Fruit fly (Drosophila melanogaster) whole organism, embryonic: ENCODE measurements around the gene CG8206.
A peak's percentile ranks its signal among the peaks of the same experiment; 100 is the strongest.

Source experiments
- Abd-B ChIP-seq: fragments of 200-800 bp; sonication (Bioruptor generic); optimal IDR thresholded peaks from 2 replicates; lab custom pipeline; 2018; ENCODE audit warnings: missing biosample characterization, mild to moderate bottlenecking, missing genetic modification characterization, moderate library complexity
- CG11504 ChIP-seq: fragments of 200-800 bp; sonication (Bioruptor generic); optimal IDR thresholded peaks from 3 replicates; lab custom pipeline; 2019; ENCODE audit warnings: missing biosample characterization, mild to moderate bottlenecking, missing genetic modification characterization, moderate library complexity
- CG11560 ChIP-seq: fragments of 200-800 bp; sonication (Bioruptor generic); IDR thresholded peaks from 3 replicates; pipeline ENCODE4 v1.3.6; 2022; ENCODE audit warnings: missing biosample characterization, missing genetic modification characterization
- CG14667 ChIP-seq: fragments of 200-800 bp; sonication (Bioruptor generic); IDR thresholded peaks from 2 replicates; pipeline ENCODE4 v1.3.6; 2022; ENCODE audit warnings: missing biosample characterization, missing genetic modification characterization
- CG15514 ChIP-seq: fragments of 200-800 bp; sonication (Bioruptor generic); optimal IDR thresholded peaks from 3 replicates; lab custom pipeline; 2017; ENCODE audit warnings: missing biosample characterization, missing genetic modification characterization, mild to moderate bottlenecking, moderate library complexity, missing genetic modification reagents
- CG15601 ChIP-seq: fragments of 200-800 bp; sonication (Bioruptor generic); optimal IDR thresholded peaks from 3 replicates; lab custom pipeline; 2019; ENCODE audit warnings: missing biosample characterization, mild to moderate bottlenecking, missing genetic modification characterization, moderate library complexity
- CG17186 ChIP-seq: fragments of 200-800 bp; sonication (Bioruptor generic); optimal IDR thresholded peaks from 3 replicates; lab custom pipeline; 2017; ENCODE audit warnings: missing biosample characterization, missing genetic modification reagents, missing genetic modification characterization
- CG17829 ChIP-seq: fragments of 200-800 bp; optimal IDR thresholded peaks from 2 replicates; lab custom pipeline; 2019; ENCODE audit warnings: missing biosample characterization, mild to moderate bottlenecking, missing genetic modification characterization, moderate library complexity
- CG2120 ChIP-seq: fragments of 200-800 bp; sonication (Bioruptor generic); optimal IDR thresholded peaks from 3 replicates; lab custom pipeline; 2016; ENCODE audit warnings: missing biosample characterization, missing genetic modification characterization
- CG2129 ChIP-seq: fragments of 200-800 bp; sonication (Bioruptor generic); IDR thresholded peaks from 2 replicates; pipeline ENCODE4 v1.3.6; 2022; ENCODE audit warnings: missing biosample characterization, missing genetic modification characterization; ENCODE audit not compliant: partially characterized antibody
- CG2712 ChIP-seq: fragments of 200-800 bp; optimal IDR thresholded peaks from 3 replicates; lab custom pipeline; 2019; ENCODE audit warnings: missing biosample characterization, mild to moderate bottlenecking, missing genetic modification characterization, moderate library complexity
- CG31388 ChIP-seq: fragments of 200-800 bp; sonication (Bioruptor generic); optimal IDR thresholded peaks from 2 replicates; lab custom pipeline; 2016; ENCODE audit warnings: missing biosample characterization, missing genetic modification characterization
- CG3163 ChIP-seq: fragments of 200-800 bp; sonication (Bioruptor generic); optimal IDR thresholded peaks from 3 replicates; lab custom pipeline; 2016; ENCODE audit warnings: missing biosample characterization, missing genetic modification characterization
- CG42726 ChIP-seq: fragments of 200-800 bp; sonication (Bioruptor generic); IDR thresholded peaks from 2 replicates; pipeline ENCODE4 v1.3.6; 2022; ENCODE audit warnings: missing biosample characterization, missing genetic modification characterization; ENCODE audit not compliant: partially characterized antibody
- CG4360 ChIP-seq: fragments of 200-800 bp; sonication (Bioruptor generic); IDR thresholded peaks from 2 replicates; pipeline ENCODE4 v1.3.6; 2022; ENCODE audit warnings: missing biosample characterization, missing genetic modification characterization
- CG6791 ChIP-seq: fragments of 200-800 bp; sonication (Bioruptor generic); IDR thresholded peaks from 3 replicates; pipeline ENCODE4 v1.3.6; 2022; ENCODE audit warnings: missing biosample characterization, missing genetic modification characterization; ENCODE audit not compliant: partially characterized antibody
- CG7786 ChIP-seq: fragments of 200-800 bp; sonication (Bioruptor generic); optimal IDR thresholded peaks from 2 replicates; lab custom pipeline; 2016; ENCODE audit warnings: missing biosample characterization, missing genetic modification characterization
- CG8924 ChIP-seq: fragments of 200-800 bp; optimal IDR thresholded peaks from 3 replicates; lab custom pipeline; 2019; ENCODE audit warnings: missing biosample characterization, mild to moderate bottlenecking, missing genetic modification characterization, moderate library complexity
- CG9609 ChIP-seq: fragments of 200-800 bp; sonication (Bioruptor generic); optimal IDR thresholded peaks from 3 replicates; lab custom pipeline; 2016; ENCODE audit warnings: missing biosample characterization, missing genetic modification characterization
- Dbx ChIP-seq: fragments of 200-800 bp; sonication (Bioruptor generic); IDR thresholded peaks from 3 replicates; pipeline ENCODE4 v1.3.6; 2022; ENCODE audit warnings: missing biosample characterization, missing genetic modification characterization
- Dll ChIP-seq: fragments of 200-800 bp; sonication (Bioruptor generic); IDR thresholded peaks from 4 replicates; pipeline ENCODE4 v1.3.6; 2022; ENCODE audit warnings: missing biosample characterization, missing genetic modification characterization; ENCODE audit not compliant: partially characterized antibody
- Doc2 ChIP-seq: fragments of 200-800 bp; sonication (Bioruptor generic); IDR thresholded peaks from 2 replicates; pipeline ENCODE4 v1.3.6; 2022; ENCODE audit warnings: missing biosample characterization, missing genetic modification characterization
- Dref ChIP-seq: fragments of 200-800 bp; sonication (Bioruptor generic); IDR thresholded peaks from 2 replicates; pipeline ENCODE4 v1.3.6; 2022; ENCODE audit warnings: missing biosample characterization, missing genetic modification characterization
- Ets65A ChIP-seq: fragments of 200-800 bp; sonication (Bioruptor generic); peaks from one replicate; lab custom pipeline; 2016; ENCODE audit warnings: missing biosample characterization, missing genetic modification characterization
- Ets97D ChIP-seq: fragments of 200-800 bp; sonication (Bioruptor generic); optimal IDR thresholded peaks from 3 replicates; lab custom pipeline; 2016; ENCODE audit warnings: missing biosample characterization, missing genetic modification characterization
- HHEX ChIP-seq: fragments of 200-800 bp; sonication (Bioruptor generic); optimal IDR thresholded peaks from 3 replicates; lab custom pipeline; 2017; ENCODE audit warnings: missing biosample characterization, mild to moderate bottlenecking, missing genetic modification characterization, missing genetic modification reagents
- HmgD ChIP-seq: fragments of 200-800 bp; sonication (Bioruptor generic); optimal IDR thresholded peaks from 3 replicates; lab custom pipeline; 2016; ENCODE audit warnings: missing biosample characterization, missing genetic modification characterization
- Lim3 ChIP-seq: fragments of 200-800 bp; sonication (Bioruptor generic); IDR thresholded peaks from 2 replicates; pipeline ENCODE4 v1.3.6; 2022; ENCODE audit warnings: missing biosample characterization, missing genetic modification characterization
- Myb ChIP-seq: fragments of 200-800 bp; sonication (Bioruptor generic); optimal IDR thresholded peaks from 2 replicates; lab custom pipeline; 2016; ENCODE audit warnings: missing biosample characterization, missing genetic modification characterization
- Neu2 ChIP-seq: fragments of 200-800 bp; sonication (Bioruptor generic); optimal IDR thresholded peaks from 3 replicates; lab custom pipeline; 2016; ENCODE audit warnings: missing biosample characterization, missing genetic modification characterization, borderline replicate concordance
- Scr ChIP-seq: fragments of 200-800 bp; sonication (Bioruptor generic); IDR thresholded peaks from 2 replicates; pipeline ENCODE4 v1.3.6; 2022; ENCODE audit warnings: missing biosample characterization, missing genetic modification characterization; ENCODE audit not compliant: partially characterized antibody
- bbx ChIP-seq: fragments of 200-800 bp; sonication (Bioruptor generic); IDR thresholded peaks from 2 replicates; pipeline ENCODE4 v1.3.6; 2022; ENCODE audit warnings: missing biosample characterization, missing genetic modification characterization; ENCODE audit not compliant: partially characterized antibody
- dpn ChIP-seq, 2 experiments: fragments of 200-800 bp; sonication (Bioruptor generic); optimal IDR thresholded peaks; 3 replicates each; lab custom pipeline; 2016; ENCODE audit warnings: missing biosample characterization in 2 of 2, missing genetic modification characterization in 2 of 2
- ftz-f1 ChIP-seq: fragments of 200-800 bp; sonication (Bioruptor generic); optimal IDR thresholded peaks from 2 replicates; lab custom pipeline; 2016; ENCODE audit warnings: missing biosample characterization, missing genetic modification characterization
- gfzf ChIP-seq: fragments of 200-800 bp; sonication (Bioruptor generic); optimal IDR thresholded peaks from 2 replicates; lab custom pipeline; 2016; ENCODE audit warnings: missing biosample characterization, mild to moderate bottlenecking, missing genetic modification characterization, moderate library complexity
- grau ChIP-seq: fragments of 200-800 bp; optimal IDR thresholded peaks from 3 replicates; lab custom pipeline; 2019; ENCODE audit warnings: missing biosample characterization, mild to moderate bottlenecking, missing genetic modification characterization, moderate library complexity
- hb ChIP-seq: fragments of 200-800 bp; sonication (Bioruptor generic); IDR thresholded peaks from 3 replicates; pipeline ENCODE4 v1.3.6; 2022; ENCODE audit warnings: missing biosample characterization, missing genetic modification characterization; ENCODE audit not compliant: partially characterized antibody
- maf-S ChIP-seq: fragments of 200-800 bp; sonication (Bioruptor generic); optimal IDR thresholded peaks from 2 replicates; lab custom pipeline; 2016; ENCODE audit warnings: missing biosample characterization, missing genetic modification characterization
- mld ChIP-seq: fragments of 200-800 bp; sonication (Bioruptor generic); IDR thresholded peaks from 3 replicates; pipeline ENCODE4 v1.3.6; 2022; ENCODE audit warnings: missing biosample characterization, missing genetic modification characterization; ENCODE audit not compliant: partially characterized antibody
- nmo ChIP-seq: fragments of 200-800 bp; sonication (Bioruptor generic); optimal IDR thresholded peaks from 2 replicates; lab custom pipeline; 2018; ENCODE audit warnings: missing biosample characterization, mild to moderate bottlenecking, missing genetic modification characterization, moderate library complexity
- onecut ChIP-seq: fragments of 200-800 bp; sonication (Bioruptor generic); IDR thresholded peaks from 2 replicates; pipeline ENCODE4 v1.3.6; 2022; ENCODE audit warnings: missing biosample characterization, missing genetic modification characterization
- row ChIP-seq: fragments of 200-800 bp; sonication (Bioruptor generic); IDR thresholded peaks from 3 replicates; pipeline ENCODE4 v1.3.6; 2022; ENCODE audit warnings: missing biosample characterization, missing genetic modification characterization
- sob ChIP-seq: fragments of 200-800 bp; sonication (Bioruptor generic); IDR thresholded peaks from 2 replicates; pipeline ENCODE4 v1.3.6; 2022; ENCODE audit warnings: missing biosample characterization, missing genetic modification characterization
- ssp ChIP-seq: fragments of 200-800 bp; sonication (Bioruptor generic); IDR thresholded peaks from 2 replicates; pipeline ENCODE4 v1.3.6; 2022; ENCODE audit warnings: missing biosample characterization, missing genetic modification characterization
- tll ChIP-seq, 2 experiments: fragments of 200-800 bp in 1 of 2; fragments of >200 bp in 1 of 2; sonication (Bioruptor generic) in 1 of 2; optimal IDR thresholded peaks; 2 replicates each; lab custom pipeline; 2017 to 2019; ENCODE audit warnings: missing biosample characterization in 2 of 2, missing genetic modification characterization in 2 of 2, mild to moderate bottlenecking in 1 of 2, moderate library complexity in 1 of 2
- tna ChIP-seq: fragments of 200-800 bp; sonication (Bioruptor generic); IDR thresholded peaks from 2 replicates; pipeline ENCODE4 v1.3.6; 2022; ENCODE audit warnings: missing biosample characterization, missing genetic modification characterization; ENCODE audit not compliant: partially characterized antibody
- vnd ChIP-seq: fragments of 200-800 bp; sonication (Bioruptor generic); IDR thresholded peaks from 3 replicates; pipeline ENCODE4 v1.3.6; 2022; ENCODE audit warnings: missing biosample characterization, missing genetic modification characterization; ENCODE audit not compliant: partially characterized antibody
- vvl ChIP-seq: fragments of 200-800 bp; sonication (Bioruptor generic); IDR thresholded peaks from 2 replicates; pipeline ENCODE4 v1.3.6; 2022; ENCODE audit warnings: missing biosample characterization, missing genetic modification characterization
- zen2 ChIP-seq: fragments of 200-800 bp; sonication (Bioruptor generic); IDR thresholded peaks from 3 replicates; pipeline ENCODE4 v1.3.6; 2022; ENCODE audit warnings: missing biosample characterization, missing genetic modification characterization; ENCODE audit not compliant: partially characterized antibody

The CG8206 gene

dm6 chrX:15712409-15712808 lies 26.6 kb upstream of the CG8206 start, which contains the start of gene HUWE1 (continued):
- TF ChIP-seq nmo (GFP tag; lab: Kevin White, UChicago), result peak; percentile 68
- no peak for TF ChIP-seq CG11504 (tag; lab: Kevin White, UChicago)
- TF ChIP-seq gfzf (GFP tag; lab: Kevin White, UChicago), result peak; percentile 86
- peak; percentile 82 for TF ChIP-seq Dref
- peak; percentile 33 for TF ChIP-seq CG3163
- TF ChIP-seq Doc2 (GFP tag; lab: Robert Waterston, UW), result no peak
- peak; percentile 71 for TF ChIP-seq row (GFP tag; lab: Robert Waterston, UW)
- TF ChIP-seq CG31388, result no peak
- TF ChIP-seq CG9609 (GFP tag; lab: Kevin White, UChicago), result peak; percentile 10
- peak; percentile 61 for TF ChIP-seq Myb (GFP tag; lab: Kevin White, UChicago)
- peak; percentile 19 for TF ChIP-seq grau
- no peak for TF ChIP-seq maf-S (GFP tag; lab: Kevin White, UChicago)
- peak; percentile 83 for TF ChIP-seq Dll
- no peak for TF ChIP-seq CG14667 (GFP tag; lab: Robert Waterston, UW)
- TF ChIP-seq Ets65A (GFP tag; lab: Kevin White, UChicago), result no peak
- peak; percentile 22; the same call in 1 of the 2 replicates for TF ChIP-seq CG42726
- TF ChIP-seq CG4360 (GFP tag; lab: Robert Waterston, UW), result peak; percentile 45; the same call in 1 of the 2 replicates
- TF ChIP-seq CG7786 (GFP tag; lab: Kevin White, UChicago), result peak; percentile 14
- TF ChIP-seq HHEX (GFP tag; lab: Kevin White, UChicago), result no peak
- peak; percentile 67 for TF ChIP-seq vnd
- TF ChIP-seq onecut (GFP tag; lab: Robert Waterston, UW), result no peak
- peak; percentile 58; the same call in 2 of the 3 replicates for TF ChIP-seq zen2 (GFP tag; lab: Robert Waterston, UW)
- peak; percentile 76 for TF ChIP-seq CG6791 (GFP tag; lab: Robert Waterston, UW)
- peak; percentile 53; the same call in 1 of the 2 replicates for TF ChIP-seq CG2129 (GFP tag; lab: Robert Waterston, UW)
- peak; percentile 77 for TF ChIP-seq Neu2
- peak; percentile 43 for TF ChIP-seq HmgD (GFP tag; lab: Kevin White, UChicago)
- peak; percentile 64 for TF ChIP-seq tna (GFP tag; lab: Robert Waterston, UW)
- peak; percentile 49; the same call in 1 of the 3 replicates for TF ChIP-seq CG11560 (tag; lab: Robert Waterston, UW)
- TF ChIP-seq Abd-B (GFP tag; lab: Kevin White, UChicago), result peak; percentile 34
- TF ChIP-seq CG2120 (GFP tag; lab: Kevin White, UChicago), result peak; percentile 63
- TF ChIP-seq CG17829 (tag; lab: Kevin White, UChicago), result peak; percentile 45
- TF ChIP-seq ftz-f1 (GFP tag; lab: Kevin White, UChicago), result no peak
- TF ChIP-seq Scr, result peak; percentile 83
- TF ChIP-seq mld (GFP tag; lab: Robert Waterston, UW), result peak; percentile 66; the same call in 2 of the 3 replicates
- peak; percentile 32; the same call in 1 of the 3 replicates for TF ChIP-seq Dbx (GFP tag; lab: Robert Waterston, UW)
- TF ChIP-seq CG2712 (tag; lab: Kevin White, UChicago), result peak; percentile 75
- peak in 1 of 2 experiments; percentile 9 for TF ChIP-seq tll (GFP tag; optimal IDR thresholded peaks at IDR 0.05; lab: Kevin White, UChicago)
- peak; percentile 63 for TF ChIP-seq Ets97D (GFP tag; lab: Kevin White, UChicago)
- TF ChIP-seq ssp (GFP tag; lab: Robert Waterston, UW), result 0 out of 2 replicates have a peak, but pooled peaks have one; percentile 18
- TF ChIP-seq dpn (GFP tag; optimal IDR thresholded peaks at IDR 0.05; lab: Kevin White, UChicago), result peak in 1 of 2 experiments; percentile 4
- TF ChIP-seq CG17186 (GFP tag; lab: Kevin White, UChicago), result peak; percentile 56
- 0 out of 2 replicates have a peak, but pooled peaks have one; percentile 5 for TF ChIP-seq vvl
- peak; percentile 45; the same call in 1 of the 2 replicates for TF ChIP-seq sob (GFP tag; lab: Robert Waterston, UW)
- TF ChIP-seq hb (GFP tag; lab: Robert Waterston, UW), result peak; percentile 67; the same call in 2 of the 3 replicates
- TF ChIP-seq CG15514, result peak; percentile 70
- TF ChIP-seq CG8924, result peak; percentile 61
- peak; percentile 69 for TF ChIP-seq CG15601
- peak; percentile 83 for TF ChIP-seq bbx
- no peak for TF ChIP-seq Lim3 (GFP tag; lab: Robert Waterston, UW)
